Fruit fly (Drosophila melanogaster): ENCODE measurements around the gene CG7519.

CG7519 gene

DNA sequence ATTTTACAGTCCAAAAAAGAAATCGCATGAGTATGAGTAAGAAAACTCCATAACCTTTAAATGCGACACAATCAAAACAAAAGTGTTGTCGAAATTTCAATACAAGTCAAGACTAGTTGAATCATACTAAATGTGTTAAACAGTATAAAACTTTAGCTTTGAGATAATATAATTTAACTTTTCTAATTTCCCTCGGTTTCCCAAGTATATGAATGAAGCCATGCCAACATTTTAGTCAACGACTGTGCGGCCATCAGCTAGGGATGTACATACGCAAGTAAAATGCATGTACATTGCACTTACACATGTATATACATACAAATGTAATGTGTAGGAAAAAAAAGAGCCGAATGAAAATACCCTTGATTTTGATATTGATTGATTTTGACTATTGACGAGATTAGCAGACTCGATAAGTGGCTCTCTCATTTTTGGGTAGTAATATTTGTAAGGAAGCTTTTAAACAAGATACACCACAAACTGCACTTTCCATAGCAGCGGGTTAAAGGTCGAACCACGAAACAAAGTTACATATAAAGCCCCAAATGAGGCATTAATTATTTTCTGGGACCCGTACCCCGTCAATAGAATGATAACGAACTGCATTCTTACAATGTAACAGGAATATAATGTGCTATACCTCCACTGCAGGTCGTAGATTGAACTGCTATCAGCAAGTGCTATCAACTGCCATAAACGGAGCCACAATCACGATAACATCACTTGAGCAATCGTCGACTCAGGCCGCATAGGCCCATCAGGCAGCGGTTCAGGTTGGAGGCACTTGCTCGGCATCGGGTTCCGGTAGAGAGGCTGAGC lies 31.4 kb downstream of the CG7519 start:
- TF ChIP-seq CG32006 (GFP tag; optimal IDR thresholded peaks at IDR 0.05): no peak
- TF ChIP-seq Ets96B (tag; optimal IDR thresholded peaks at IDR 0.05): peak; percentile 49
- TF ChIP-seq Ets21C (GFP tag; optimal IDR thresholded peaks at IDR 0.05): no peak
- TF ChIP-seq eg (GFP tag; IDR thresholded peaks at IDR 0.05): no peak
- peak; percentile 35 for TF ChIP-seq topi (GFP tag; optimal IDR thresholded peaks at IDR 0.05)
- TF ChIP-seq Hr38 (GFP tag; optimal IDR thresholded peaks at IDR 0.05): no peak
- TF ChIP-seq OdsH (GFP tag; optimal IDR thresholded peaks at IDR 0.05): no peak
- TF ChIP-seq Gug (GFP tag; IDR thresholded peaks at IDR 0.05): no peak; the same call in 1 of the 2 replicates
- TF ChIP-seq CG15336 (GFP tag; IDR thresholded peaks at IDR 0.05): no peak; the same call in 1 of the 2 replicates
- TF ChIP-seq spab (GFP tag; optimal IDR thresholded peaks at IDR 0.05): no peak
- TF ChIP-seq Eip93F (GFP tag; optimal IDR thresholded peaks at IDR 0.05): no peak
- no peak for TF ChIP-seq CG1621 (tag; optimal IDR thresholded peaks at IDR 0.05)
- TF ChIP-seq vri (GFP tag; optimal IDR thresholded peaks at IDR 0.05): no peak
- TF ChIP-seq CG8319 (GFP tag; optimal IDR thresholded peaks at IDR 0.05): peak; percentile 16
- TF ChIP-seq cyc (GFP tag; optimal IDR thresholded peaks at IDR 0.05): peak; percentile 48
- TF ChIP-seq svp (GFP tag): peak; percentile 95
- no peak for TF ChIP-seq CG3919 (GFP tag; optimal IDR thresholded peaks at IDR 0.05)
- no peak for TF ChIP-seq Smox (GFP tag; optimal IDR thresholded peaks at IDR 0.05)
- peak; percentile 12 for TF ChIP-seq Sox15 (GFP tag; optimal IDR thresholded peaks at IDR 0.05)
- no peak for TF ChIP-seq CG16779 (tag; optimal IDR thresholded peaks at IDR 0.05)
- no peak for TF ChIP-seq Blimp-1 (GFP tag; optimal IDR thresholded peaks at IDR 0.05)
- TF ChIP-seq CG34406 (GFP tag; optimal IDR thresholded peaks at IDR 0.05): no peak
- TF ChIP-seq Hr4 (GFP tag; optimal IDR thresholded peaks at IDR 0.05): peak; percentile 66
- peak; percentile 23 for TF ChIP-seq lz (GFP tag; optimal IDR thresholded peaks at IDR 0.05)
- TF ChIP-seq fkh (GFP tag; optimal IDR thresholded peaks at IDR 0.05): no peak
- TF ChIP-seq CG10669 (GFP tag; optimal IDR thresholded peaks at IDR 0.05): no peak
- TF ChIP-seq salr (GFP tag; optimal IDR thresholded peaks at IDR 0.05): no peak
- TF ChIP-seq CG6854 (GFP tag; optimal IDR thresholded peaks at IDR 0.05): no peak
- no peak for TF ChIP-seq achi (GFP tag; optimal IDR thresholded peaks at IDR 0.05)
- no peak for TF ChIP-seq CG7368 (GFP tag; optimal IDR thresholded peaks at IDR 0.05)
- TF ChIP-seq CG8632 (GFP tag; optimal IDR thresholded peaks at IDR 0.05): no peak
- TF ChIP-seq CG6276 (GFP tag; optimal IDR thresholded peaks at IDR 0.05): no peak
- no peak for TF ChIP-seq ss (GFP tag; optimal IDR thresholded peaks at IDR 0.05)
- no peak for TF ChIP-seq Met (GFP tag; optimal IDR thresholded peaks at IDR 0.05)
- peak; percentile 31 for TF ChIP-seq CG3032 (tag; optimal IDR thresholded peaks at IDR 0.05)
- TF ChIP-seq Lpt (GFP tag; optimal IDR thresholded peaks at IDR 0.05): no peak
- no peak for TF ChIP-seq fd85E (GFP tag; optimal IDR thresholded peaks at IDR 0.05)
- no peak for TF ChIP-seq fd59A (GFP tag; optimal IDR thresholded peaks at IDR 0.05)
- TF ChIP-seq Sox102F (GFP tag; optimal IDR thresholded peaks at IDR 0.05): no peak
- no peak for TF ChIP-seq CG4318 (GFP tag; optimal IDR thresholded peaks at IDR 0.05)
- no peak for TF ChIP-seq CG11902 (GFP tag; optimal IDR thresholded peaks at IDR 0.05)
- no peak for TF ChIP-seq CG9139 (GFP tag; optimal IDR thresholded peaks at IDR 0.05)
- TF ChIP-seq CG6163 (GFP tag; IDR thresholded peaks at IDR 0.05): no peak
- no peak for TF ChIP-seq dac (GFP tag; optimal IDR thresholded peaks at IDR 0.05)
- TF ChIP-seq CG6808 (GFP tag; optimal IDR thresholded peaks at IDR 0.05): no peak
- peak; percentile 39 for TF ChIP-seq Sox14 (GFP tag; optimal IDR thresholded peaks at IDR 0.05)
- TF ChIP-seq CG11762 (GFP tag; optimal IDR thresholded peaks at IDR 0.05; ENCODE audit: insufficient read depth): peak; percentile 24
- no peak for TF ChIP-seq net (GFP tag; optimal IDR thresholded peaks at IDR 0.05)
- peak; percentile 62 for TF ChIP-seq esn (GFP tag; optimal IDR thresholded peaks at IDR 0.05)
- TF ChIP-seq dsx (GFP tag; optimal IDR thresholded peaks at IDR 0.05; ENCODE audit: poor library complexity, severe bottlenecking): peak; percentile 95

Data from whole organism, prepupa.